Worm (Caenorhabditis elegans) whole organism, mixed stage, embryonic: ENCODE measurements around the gene srz-95.

Experiments
- M03D4.4 ChIP-seq: sonication (generic microtip); optimal IDR thresholded peaks from 2 replicates; lab custom pipeline; 2017; ENCODE audit warnings: mild to moderate bottlenecking, missing genetic modification characterization, missing compliant biosample characterization
- bed-3 ChIP-seq: fragments of 200-800 bp; sonication (Bioruptor generic); optimal IDR thresholded peaks from 3 replicates; lab custom pipeline; 2018; ENCODE audit warnings: mild to moderate bottlenecking, missing genetic modification characterization, moderate library complexity, missing compliant biosample characterization
- blmp-1 ChIP-seq: fragments of 150-350 bp; optimal IDR thresholded peaks from 2 replicates; lab custom pipeline; 2014; ENCODE audit warnings: missing biosample characterization, missing genetic modification characterization
- ceh-43 ChIP-seq: fragments of 200-800 bp; sonication (Bioruptor generic); optimal IDR thresholded peaks from 2 replicates; lab custom pipeline; 2018; ENCODE audit warnings: mild to moderate bottlenecking, missing genetic modification characterization, moderate library complexity, missing compliant biosample characterization
- ceh-83 ChIP-seq: fragments of 200-800 bp; sonication (Bioruptor generic); optimal IDR thresholded peaks from 2 replicates; lab custom pipeline; 2018; ENCODE audit warnings: mild to moderate bottlenecking, missing genetic modification characterization, missing compliant biosample characterization
- cnd-1 ChIP-seq: fragments of 200-800 bp; sonication (Bioruptor generic); optimal IDR thresholded peaks from 2 replicates; lab custom pipeline; 2018; ENCODE audit warnings: mild to moderate bottlenecking, missing genetic modification characterization, missing compliant biosample characterization
- drap-1 ChIP-seq: fragments of 200-800 bp; sonication (Bioruptor generic); optimal IDR thresholded peaks from 3 replicates; lab custom pipeline; 2018; ENCODE audit warnings: mild to moderate bottlenecking, missing genetic modification characterization, missing compliant biosample characterization
- elt-1 ChIP-seq: sonication (generic microtip); optimal IDR thresholded peaks from 2 replicates; lab custom pipeline; 2017; ENCODE audit warnings: missing genetic modification characterization, mild to moderate bottlenecking, missing compliant biosample characterization, antibody characterized with exemption, moderate library complexity, borderline replicate concordance; ENCODE audit not compliant: insufficient read depth
- elt-3 ChIP-seq: fragments of 150-350 bp; optimal IDR thresholded peaks from 2 replicates; lab custom pipeline; 2014; ENCODE audit warnings: missing biosample characterization, missing genetic modification characterization
- flh-1 ChIP-seq: fragments of 200-800 bp; sonication (Bioruptor generic); optimal IDR thresholded peaks from 2 replicates; lab custom pipeline; 2018; ENCODE audit warnings: mild to moderate bottlenecking, missing genetic modification characterization, moderate library complexity, missing compliant biosample characterization
- ham-2 ChIP-seq: fragments of 200-800 bp; sonication (Bioruptor generic); optimal IDR thresholded peaks from 2 replicates; lab custom pipeline; 2018; ENCODE audit warnings: mild to moderate bottlenecking, missing genetic modification characterization, missing compliant biosample characterization
- hlh-1 ChIP-seq: fragments of 150-350 bp; optimal IDR thresholded peaks from 2 replicates; lab custom pipeline; 2014; ENCODE audit warnings: missing biosample characterization, missing genetic modification reagents, missing genetic modification characterization
- lin-13 ChIP-seq: fragments of 150-350 bp; optimal IDR thresholded peaks from 2 replicates; lab custom pipeline; 2014; ENCODE audit warnings: missing biosample characterization, missing genetic modification characterization
- lin-32 ChIP-seq: fragments of 200-800 bp; sonication (Bioruptor generic); optimal IDR thresholded peaks from 2 replicates; lab custom pipeline; 2018; ENCODE audit warnings: mild to moderate bottlenecking, missing genetic modification characterization, missing compliant biosample characterization
- lsy-2 ChIP-seq: fragments of 150-350 bp; optimal IDR thresholded peaks from 2 replicates; lab custom pipeline; 2014; ENCODE audit warnings: missing biosample characterization, missing genetic modification characterization
- mab-5 ChIP-seq: fragments of 150-350 bp; optimal IDR thresholded peaks from 2 replicates; lab custom pipeline; 2014; ENCODE audit warnings: missing biosample characterization, missing genetic modification characterization
- mep-1 ChIP-seq: fragments of 150-350 bp; optimal IDR thresholded peaks from 2 replicates; lab custom pipeline; 2017; ENCODE audit warnings: missing biosample characterization, missing genetic modification reagents, missing genetic modification characterization, inconsistent platforms
- mls-2 ChIP-seq: sonication (generic microtip); optimal IDR thresholded peaks from 2 replicates; lab custom pipeline; 2016; ENCODE audit warnings: mild to moderate bottlenecking, missing genetic modification characterization, moderate library complexity, missing compliant biosample characterization
- nhr-12 ChIP-seq: fragments of 150-350 bp; optimal IDR thresholded peaks from 2 replicates; lab custom pipeline; 2014; ENCODE audit warnings: missing biosample characterization, missing genetic modification characterization
- nhr-2 ChIP-seq: fragments of 150-350 bp; optimal IDR thresholded peaks from 2 replicates; lab custom pipeline; 2014; ENCODE audit warnings: missing biosample characterization, missing genetic modification characterization
- nhr-237 ChIP-seq: fragments of 150-350 bp; optimal IDR thresholded peaks from 2 replicates; lab custom pipeline; 2014; ENCODE audit warnings: missing biosample characterization, missing genetic modification characterization
- nhr-28 ChIP-seq: fragments of 150-350 bp; optimal IDR thresholded peaks from 2 replicates; lab custom pipeline; 2014; ENCODE audit warnings: missing biosample characterization, missing genetic modification characterization
- pha-4 ChIP-seq: fragments of 150-350 bp; optimal IDR thresholded peaks from 2 replicates; lab custom pipeline; 2018; ENCODE audit warnings: missing biosample characterization, missing genetic modification reagents, missing genetic modification characterization
- sem-2 ChIP-seq: fragments of 200-800 bp; sonication (Bioruptor generic); optimal IDR thresholded peaks from 2 replicates; lab custom pipeline; 2018; ENCODE audit warnings: mild to moderate bottlenecking, missing genetic modification characterization, missing compliant biosample characterization
- snpc-4 ChIP-seq: fragments of 150-350 bp; optimal IDR thresholded peaks from 2 replicates; lab custom pipeline; 2014; ENCODE audit warnings: missing biosample characterization, missing genetic modification characterization
- sptf-1 ChIP-seq: sonication (generic microtip); optimal IDR thresholded peaks from 2 replicates; lab custom pipeline; 2017; ENCODE audit warnings: mild to moderate bottlenecking, missing genetic modification characterization, moderate library complexity, missing compliant biosample characterization
- tbx-8 ChIP-seq: fragments of 200-800 bp; sonication (Bioruptor generic); optimal IDR thresholded peaks from 2 replicates; lab custom pipeline; 2018; ENCODE audit warnings: mild to moderate bottlenecking, missing genetic modification characterization, moderate library complexity, missing compliant biosample characterization
- unc-120 ChIP-seq: sonication (generic microtip); optimal IDR thresholded peaks from 2 replicates; lab custom pipeline; 2017; ENCODE audit warnings: missing genetic modification characterization, missing compliant biosample characterization; ENCODE audit not compliant: poor library complexity, severe bottlenecking
- unc-39 ChIP-seq: fragments of 150-350 bp; optimal IDR thresholded peaks from 2 replicates; lab custom pipeline; 2014; ENCODE audit warnings: missing biosample characterization, missing genetic modification characterization
- unc-62 ChIP-seq: fragments of 150-350 bp; optimal IDR thresholded peaks from 2 replicates; lab custom pipeline; 2014; ENCODE audit warnings: missing biosample characterization, missing genetic modification reagents, missing genetic modification characterization
- zip-8 ChIP-seq: fragments of 150-350 bp; optimal IDR thresholded peaks from 2 replicates; lab custom pipeline; 2014; ENCODE audit warnings: missing biosample characterization, missing genetic modification characterization
- ztf-11 ChIP-seq: fragments of 150-350 bp; optimal IDR thresholded peaks from 2 replicates; lab custom pipeline; 2014; ENCODE audit warnings: missing biosample characterization, missing genetic modification characterization

The srz-95 gene

DNA sequence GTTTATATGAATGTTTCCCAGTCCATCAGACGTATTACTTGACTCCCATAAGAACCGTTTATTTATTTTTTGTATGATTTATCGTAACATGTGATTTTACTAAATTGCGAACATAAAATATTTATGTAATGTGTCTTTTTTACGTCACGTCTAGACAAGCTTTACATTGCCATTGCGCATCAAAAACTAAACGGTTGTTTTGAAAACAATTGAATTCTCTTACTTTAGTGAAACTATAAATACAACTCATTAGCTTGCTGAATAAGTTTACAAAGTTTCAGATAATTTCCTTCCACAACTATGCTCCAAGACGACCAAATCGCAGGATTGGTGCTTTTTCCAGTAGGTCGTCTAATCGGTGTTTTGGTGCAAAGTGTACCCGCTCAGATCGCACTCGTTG lies 16.9 kb upstream of the srz-95 start, which contains the start of gene srx-54:
Gene srx-54, plus strand, starts transcription at position 301 of the 400 bp plus-strand sequence.
- TF ChIP-seq mep-1 (tag; lab: Kevin White, UChicago), result no peak
- no peak for TF ChIP-seq ham-2 (GFP tag; lab: Kevin White, UChicago)
- TF ChIP-seq elt-3 (tag; lab: Kevin White, UChicago), result no peak
- no peak for TF ChIP-seq flh-1 (GFP tag; lab: Kevin White, UChicago)
- no peak for TF ChIP-seq unc-120
- no peak for TF ChIP-seq sptf-1 (tag; lab: Kevin White, UChicago)
- no peak for TF ChIP-seq snpc-4 (tag; lab: Kevin White, UChicago)
- TF ChIP-seq nhr-12 (tag; lab: Kevin White, UChicago), result no peak
- no peak for TF ChIP-seq unc-39 (tag; lab: Kevin White, UChicago)
- no peak for TF ChIP-seq ceh-83
- no peak for TF ChIP-seq unc-62 (GFP tag; lab: Kevin White, UChicago)
- TF ChIP-seq blmp-1, result no peak
- TF ChIP-seq, all 35 proteins: peak for 0

DNA sequence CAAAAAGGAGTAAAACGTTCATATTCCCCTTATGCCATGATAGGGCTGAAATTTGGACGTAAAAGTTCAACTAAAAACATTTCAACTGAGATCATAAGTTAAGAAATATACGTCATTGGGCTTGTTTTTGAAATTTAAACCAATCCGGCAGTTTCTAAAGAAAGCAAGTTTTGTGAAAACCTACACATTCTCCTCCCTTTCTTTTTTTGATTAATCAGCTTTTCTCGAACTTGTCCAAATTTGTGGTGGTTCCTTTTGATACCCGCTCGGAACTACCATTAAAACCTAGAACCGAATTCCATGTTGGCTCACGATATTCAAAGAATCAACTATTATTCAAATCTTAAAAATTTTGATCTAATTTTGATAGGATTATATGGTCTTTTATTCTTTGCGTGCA lies 11.5 kb upstream of the srz-95 start, which contains the start of gene srz-54:
Gene srz-54, plus strand, starts transcription at position 301 of the 400 bp plus-strand sequence.
- TF ChIP-seq ceh-83, result no peak
- no peak for TF ChIP-seq snpc-4 (tag; lab: Kevin White, UChicago)
- TF ChIP-seq blmp-1, result no peak
- TF ChIP-seq lin-13 (tag; lab: Kevin White, UChicago), result no peak
- no peak for TF ChIP-seq drap-1 (GFP tag; lab: Kevin White, UChicago)
- no peak for TF ChIP-seq lin-32 (GFP tag; lab: Kevin White, UChicago)
- TF ChIP-seq tbx-8 (GFP tag; lab: Kevin White, UChicago), result no peak
- no peak for TF ChIP-seq unc-120
- no peak for TF ChIP-seq lsy-2
- TF ChIP-seq pha-4 (tag; lab: Kevin White, UChicago), result no peak
- no peak for TF ChIP-seq M03D4.4 (tag; lab: Kevin White, UChicago)
- TF ChIP-seq flh-1 (GFP tag; lab: Kevin White, UChicago), result no peak
- TF ChIP-seq elt-1, result no peak
- TF ChIP-seq, all 35 proteins: peak for 0

DNA sequence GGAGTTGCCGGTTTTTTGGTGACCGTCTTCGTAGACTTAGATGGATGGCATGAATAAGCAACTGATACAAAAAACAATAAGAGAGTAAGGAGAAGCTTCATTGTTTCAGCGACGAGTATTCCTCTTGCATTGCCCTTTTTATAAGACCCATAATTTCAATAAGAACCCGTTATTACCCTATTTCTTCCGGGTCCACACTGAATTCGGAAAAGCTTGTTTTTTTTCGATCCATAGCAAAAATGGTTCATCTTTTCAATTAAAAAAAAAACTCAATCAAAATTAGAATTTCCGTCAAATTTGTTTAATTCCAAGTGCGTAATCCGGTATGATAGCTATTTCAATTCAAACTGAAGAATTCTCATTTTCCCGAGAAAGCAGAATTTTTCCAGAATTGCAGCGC lies 4.8 kb upstream of the srz-95 start, which contains the start of gene Y102A5C.40:
Gene Y102A5C.40, minus strand, starts transcription at position 101 of the 400 bp plus-strand sequence.
- TF ChIP-seq ztf-11 (tag; lab: Kevin White, UChicago) (no peak), nhr-2 (tag; lab: Kevin White, UChicago) (no peak), lin-13 (tag; lab: Kevin White, UChicago) (no peak), elt-1 (no peak), zip-8 (tag; lab: Kevin White, UChicago) (no peak), lsy-2 (no peak), elt-3 (tag; lab: Kevin White, UChicago) (no peak), nhr-28 (tag; lab: Kevin White, UChicago) (no peak), nhr-237 (tag; lab: Kevin White, UChicago) (no peak), snpc-4 (tag; lab: Kevin White, UChicago) (no peak), unc-39 (tag; lab: Kevin White, UChicago) (no peak), tbx-8 (GFP tag; lab: Kevin White, UChicago) (no peak)

DNA sequence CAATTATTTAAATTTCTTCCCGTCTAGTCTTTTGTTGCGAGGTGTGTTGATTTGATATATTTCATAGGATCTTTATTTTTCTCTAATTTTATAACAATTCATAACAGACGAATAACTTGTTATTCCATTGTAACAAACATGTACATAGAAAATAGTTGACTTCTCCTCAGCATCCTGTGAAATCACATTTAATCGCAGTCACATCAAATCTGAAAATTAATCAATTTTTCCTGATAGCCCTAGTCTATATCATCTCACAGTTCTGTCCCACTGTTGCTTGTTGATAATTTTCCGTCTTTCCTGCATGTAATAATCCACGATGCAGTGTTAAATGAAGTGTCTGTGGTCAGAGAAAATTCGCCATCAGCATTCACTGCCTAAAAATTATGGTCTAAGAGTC lies 4.1 kb upstream of the srz-95 start:
- no peak for TF ChIP-seq unc-62 (GFP tag; lab: Kevin White, UChicago)
- TF ChIP-seq flh-1 (GFP tag; lab: Kevin White, UChicago), result no peak
- no peak for TF ChIP-seq nhr-2 (tag; lab: Kevin White, UChicago)
- TF ChIP-seq lin-32 (GFP tag; lab: Kevin White, UChicago), result no peak
- no peak for TF ChIP-seq unc-39 (tag; lab: Kevin White, UChicago)
- TF ChIP-seq mls-2 (tag; lab: Kevin White, UChicago), result no peak

- TF ChIP-seq unc-39 (tag; lab: Kevin White, UChicago) (no peak), lin-13 (tag; lab: Kevin White, UChicago) (no peak), snpc-4 (tag; lab: Kevin White, UChicago) (no peak), nhr-28 (tag; lab: Kevin White, UChicago) (no peak), sptf-1 (tag; lab: Kevin White, UChicago) (no peak), mls-2 (tag; lab: Kevin White, UChicago) (no peak), unc-120 (no peak), mep-1 (tag; lab: Kevin White, UChicago) (no peak), nhr-12 (tag; lab: Kevin White, UChicago) (no peak), pha-4 (tag; lab: Kevin White, UChicago) (no peak), hlh-1 (tag; lab: Kevin White, UChicago) (no peak), sem-2 (no peak), ceh-43 (GFP tag; lab: Kevin White, UChicago) (no peak), mab-5 (tag; lab: Kevin White, UChicago) (no peak), flh-1 (GFP tag; lab: Kevin White, UChicago) (no peak), cnd-1 (no peak), unc-62 (GFP tag; lab: Kevin White, UChicago) (no peak), ceh-83 (no peak), bed-3 (GFP tag; lab: Kevin White, UChicago) (no peak)
- TF ChIP-seq, all 35 proteins: peak for 0
These were observed 3.2 kb upstream of the srz-95 start, which contains the start of gene Y102A5C.27 for ce11 chrV:16988614-16989013. Y102A5C.27 (minus strand) TSS chrV:16988714.
